Worm (Caenorhabditis elegans) whole organism, L2 larva: ENCODE results near the gene C28A5.2.

Experiments used
- C34F6.9 ChIP-seq: fragments of 150-350 bp; optimal IDR thresholded peaks from 2 replicates; lab custom pipeline; 2014; ENCODE audit warnings: missing biosample characterization, missing genetic modification characterization
- R02D3.7 ChIP-seq: fragments of 150-350 bp; optimal IDR thresholded peaks from 2 replicates; lab custom pipeline; 2014; ENCODE audit warnings: missing biosample characterization, missing genetic modification characterization
- ZK546.5 ChIP-seq: sonication (generic microtip); optimal IDR thresholded peaks from 2 replicates; lab custom pipeline; 2017; ENCODE audit warnings: missing biosample characterization, missing genetic modification characterization
- alr-1 ChIP-seq: fragments of 150-350 bp; optimal IDR thresholded peaks from 2 replicates; lab custom pipeline; 2014; ENCODE audit warnings: missing biosample characterization, missing genetic modification characterization
- aly-2 ChIP-seq: fragments of 150-350 bp; optimal IDR thresholded peaks from 2 replicates; lab custom pipeline; 2014; ENCODE audit warnings: missing biosample characterization, missing genetic modification characterization
- ceh-16 ChIP-seq: fragments of 150-350 bp; optimal IDR thresholded peaks from 2 replicates; lab custom pipeline; 2014; ENCODE audit warnings: missing biosample characterization, missing genetic modification characterization
- ceh-82 ChIP-seq: fragments of 150-350 bp; optimal IDR thresholded peaks from 2 replicates; lab custom pipeline; 2014; ENCODE audit warnings: missing biosample characterization, missing genetic modification characterization
- crh-2 ChIP-seq: sonication (generic microtip); optimal IDR thresholded peaks from 2 replicates; lab custom pipeline; 2017; ENCODE audit warnings: missing biosample characterization, missing genetic modification characterization
- dmd-4 ChIP-seq: sonication (generic microtip); optimal IDR thresholded peaks from 2 replicates; lab custom pipeline; 2017; ENCODE audit warnings: missing biosample characterization, missing genetic modification characterization
- elt-1 ChIP-seq: fragments of 150-350 bp; optimal IDR thresholded peaks from 2 replicates; lab custom pipeline; 2014; ENCODE audit warnings: missing biosample characterization, missing genetic modification characterization
- elt-3 ChIP-seq: sonication (generic microtip); optimal IDR thresholded peaks from 2 replicates; lab custom pipeline; 2017; ENCODE audit warnings: missing biosample characterization, missing genetic modification characterization
- fos-1 ChIP-seq: fragments of 150-350 bp; optimal IDR thresholded peaks from 2 replicates; lab custom pipeline; 2014; ENCODE audit warnings: missing biosample characterization, missing genetic modification characterization
- gmeb-1 ChIP-seq: fragments of 150-350 bp; optimal IDR thresholded peaks from 2 replicates; lab custom pipeline; 2014; ENCODE audit warnings: missing biosample characterization, missing genetic modification characterization
- lin-11 ChIP-seq: fragments of 150-350 bp; sonication (generic microtip); optimal IDR thresholded peaks from 2 replicates; lab custom pipeline; 2014; ENCODE audit warnings: missing biosample characterization, missing genetic modification characterization, inconsistent platforms, mixed read lengths
- lin-39 ChIP-seq: fragments of 150-350 bp; optimal IDR thresholded peaks from 2 replicates; lab custom pipeline; 2014; ENCODE audit warnings: missing biosample characterization, missing genetic modification reagents, missing genetic modification characterization
- lsy-2 ChIP-seq, 2 experiments: fragments of 150-350 bp in 1 of 2; sonication (generic microtip) in 1 of 2; optimal IDR thresholded peaks; 2 replicates each; lab custom pipeline; 2014 to 2017; ENCODE audit warnings: missing biosample characterization in 2 of 2, missing genetic modification characterization in 2 of 2
- mab-5 ChIP-seq: fragments of 150-350 bp; optimal IDR thresholded peaks from 2 replicates; lab custom pipeline; 2014; ENCODE audit warnings: missing biosample characterization, missing genetic modification characterization
- mbf-1 ChIP-seq: sonication (generic microtip); optimal IDR thresholded peaks from 2 replicates; lab custom pipeline; 2017; ENCODE audit warnings: missing biosample characterization, missing genetic modification characterization
- mdl-1 ChIP-seq, 2 experiments: fragments of 150-350 bp in 1 of 2; sonication (generic microtip) in 1 of 2; optimal IDR thresholded peaks; 2 replicates each; lab custom pipeline; 2017; ENCODE audit warnings: missing biosample characterization in 2 of 2, missing genetic modification characterization in 2 of 2
- nhr-11 ChIP-seq: fragments of 150-350 bp; optimal IDR thresholded peaks from 2 replicates; lab custom pipeline; 2014; ENCODE audit warnings: missing biosample characterization, missing genetic modification characterization
- nhr-129 ChIP-seq: fragments of 150-350 bp; optimal IDR thresholded peaks from 2 replicates; lab custom pipeline; 2014; ENCODE audit warnings: missing biosample characterization, missing genetic modification characterization
- nhr-21 ChIP-seq: fragments of 150-350 bp; optimal IDR thresholded peaks from 2 replicates; lab custom pipeline; 2014; ENCODE audit warnings: missing biosample characterization, missing genetic modification characterization
- nhr-237 ChIP-seq: fragments of 150-350 bp; optimal IDR thresholded peaks from 2 replicates; lab custom pipeline; 2014; ENCODE audit warnings: missing biosample characterization, missing genetic modification characterization
- nhr-6 ChIP-seq: fragments of 150-350 bp; optimal IDR thresholded peaks from 2 replicates; lab custom pipeline; 2014; ENCODE audit warnings: missing biosample characterization, missing genetic modification characterization
- nhr-77 ChIP-seq: fragments of 150-350 bp; optimal IDR thresholded peaks from 2 replicates; lab custom pipeline; 2014; ENCODE audit warnings: missing biosample characterization, missing genetic modification characterization
- sem-4 ChIP-seq: fragments of 150-350 bp; optimal IDR thresholded peaks from 2 replicates; lab custom pipeline; 2014; ENCODE audit warnings: missing biosample characterization, missing genetic modification reagents, missing genetic modification characterization
- skn-1 ChIP-seq: sonication (generic microtip); optimal IDR thresholded peaks from 2 replicates; lab custom pipeline; 2017; ENCODE audit warnings: missing biosample characterization, missing genetic modification characterization
- sma-3 ChIP-seq: sonication (generic microtip); optimal IDR thresholded peaks from 2 replicates; lab custom pipeline; 2016; ENCODE audit warnings: missing genetic modification reagents, missing genetic modification characterization, missing compliant biosample characterization
- sma-9 ChIP-seq, 2 experiments: fragments of 150-350 bp in 1 of 2; sonication (generic microtip) in 1 of 2; optimal IDR thresholded peaks; 2 replicates each; lab custom pipeline; 2014 to 2016; ENCODE audit warnings: missing genetic modification characterization in 2 of 2, mild to moderate bottlenecking in 1 of 2, missing biosample characterization in 1 of 2, missing compliant biosample characterization in 1 of 2, missing genetic modification reagents in 1 of 2, moderate library complexity in 1 of 2
- unc-55 ChIP-seq: fragments of 150-350 bp; sonication (generic microtip); optimal IDR thresholded peaks from 3 replicates; lab custom pipeline; 2014; ENCODE audit warnings: missing biosample characterization, missing genetic modification reagents, missing genetic modification characterization
- unc-62 ChIP-seq: fragments of 150-350 bp; optimal IDR thresholded peaks from 2 replicates; lab custom pipeline; 2014; ENCODE audit warnings: missing biosample characterization, missing genetic modification reagents, missing genetic modification characterization
- ztf-11 ChIP-seq: sonication (generic microtip); optimal IDR thresholded peaks from 2 replicates; lab custom pipeline; 2017; ENCODE audit warnings: missing biosample characterization, missing genetic modification characterization
- ztf-4 ChIP-seq: fragments of 150-350 bp; optimal IDR thresholded peaks from 2 replicates; lab custom pipeline; 2014; ENCODE audit warnings: missing biosample characterization, missing genetic modification characterization

Gene C28A5.2

ce11 chrIII:4439493-4439983 is at the start of gene C28A5.2:
Gene C28A5.2, minus strand, starts transcription at chrIII:4439543.
- no peak for TF ChIP-seq ceh-16 (tag; lab: Kevin White, UChicago)
- no peak for TF ChIP-seq aly-2 (tag; lab: Kevin White, UChicago)
- no peak for TF ChIP-seq nhr-6 (tag; lab: Kevin White, UChicago)
- TF ChIP-seq mdl-1 (tag; optimal IDR thresholded peaks at IDR 0.05; lab: Kevin White, UChicago), result no peak
- TF ChIP-seq gmeb-1, result no peak
- TF ChIP-seq ceh-82 (tag; lab: Kevin White, UChicago), result no peak
- no peak for TF ChIP-seq fos-1
- TF ChIP-seq ztf-4 (tag; lab: Kevin White, UChicago), result no peak
- TF ChIP-seq sma-3 (GFP tag; lab: Kevin White, UChicago), result no peak
- TF ChIP-seq lsy-2 (tag; optimal IDR thresholded peaks at IDR 0.05; lab: Kevin White, UChicago), result no peak
- TF ChIP-seq R02D3.7 (tag; lab: Kevin White, UChicago), result no peak
- TF ChIP-seq nhr-77, result no peak
- no peak for TF ChIP-seq nhr-11 (tag; lab: Kevin White, UChicago)
- no peak for TF ChIP-seq nhr-129
- TF ChIP-seq sma-9 (GFP tag; optimal IDR thresholded peaks at IDR 0.05; lab: Kevin White, UChicago), result no peak
- TF ChIP-seq sma-9 (tag; optimal IDR thresholded peaks at IDR 0.05; lab: Kevin White, UChicago), result no peak
- TF ChIP-seq ztf-11 (tag; lab: Kevin White, UChicago), result no peak
- no peak for TF ChIP-seq unc-55 (GFP tag; lab: Kevin White, UChicago)
- TF ChIP-seq elt-3 (tag; lab: Kevin White, UChicago), result no peak

ce11 chrIII:4488892-4489409 is 49.6 kb upstream of the C28A5.2 start, which contains the start of gene cpg-1:
Gene cpg-1, plus strand, starts transcription at chrIII:4489359.
- TF ChIP-seq nhr-6 (tag; lab: Kevin White, UChicago) (no peak), elt-1 (tag; lab: Kevin White, UChicago) (no peak), mbf-1 (tag; lab: Kevin White, UChicago) (no peak), skn-1 (tag; lab: Kevin White, UChicago) (no peak), unc-55 (GFP tag; lab: Kevin White, UChicago) (no peak), crh-2 (tag; lab: Kevin White, UChicago) (no peak), lsy-2 (tag; optimal IDR thresholded peaks at IDR 0.05; lab: Kevin White, UChicago) (no peak), aly-2 (tag; lab: Kevin White, UChicago) (no peak), nhr-129 (no peak), mab-5 (tag; lab: Kevin White, UChicago) (no peak), mdl-1 (tag; optimal IDR thresholded peaks at IDR 0.05; lab: Kevin White, UChicago) (no peak), dmd-4 (tag; lab: Kevin White, UChicago) (no peak), sem-4 (no peak), lin-11 (tag; lab: Kevin White, UChicago) (no peak)

ce11 chrIII:4487271-4487670 is 47.9 kb upstream of the C28A5.2 start:
- TF ChIP-seq nhr-21 (tag; lab: Kevin White, UChicago), result peak; percentile 36
- TF ChIP-seq mdl-1 (tag; optimal IDR thresholded peaks at IDR 0.05; lab: Kevin White, UChicago), result no peak
- TF ChIP-seq lsy-2 (tag; optimal IDR thresholded peaks at IDR 0.05; lab: Kevin White, UChicago), result peak in 1 of 2 experiments; percentile 30
- peak; percentile 20 for TF ChIP-seq C34F6.9 (tag; lab: Kevin White, UChicago)
- TF ChIP-seq, all 48 proteins: peak for 3

ce11 chrIII:4482986-4483385 is 43.6 kb upstream of the C28A5.2 start:
- no peak for TF ChIP-seq lin-11 (tag; lab: Kevin White, UChicago)
- no peak for TF ChIP-seq nhr-129
- no peak for TF ChIP-seq ceh-82 (tag; lab: Kevin White, UChicago)
- TF ChIP-seq alr-1 (tag; lab: Kevin White, UChicago), result no peak
- no peak for TF ChIP-seq nhr-21 (tag; lab: Kevin White, UChicago)
- no peak for TF ChIP-seq unc-62
- TF ChIP-seq ztf-11 (tag; lab: Kevin White, UChicago), result no peak
- no peak for TF ChIP-seq sem-4
- no peak for TF ChIP-seq sma-9 (GFP tag; optimal IDR thresholded peaks at IDR 0.05; lab: Kevin White, UChicago)
- TF ChIP-seq sma-9 (tag; optimal IDR thresholded peaks at IDR 0.05; lab: Kevin White, UChicago), result no peak
- no peak for TF ChIP-seq nhr-237
- no peak for TF ChIP-seq ZK546.5 (tag; lab: Kevin White, UChicago)
- no peak for TF ChIP-seq lin-39 (tag; lab: Kevin White, UChicago)
- TF ChIP-seq nhr-11 (tag; lab: Kevin White, UChicago), result no peak
- no peak for TF ChIP-seq mdl-1 (tag; optimal IDR thresholded peaks at IDR 0.05; lab: Kevin White, UChicago)
